Fruit fly (Drosophila melanogaster): ENCODE results near the gene path.

DNA sequence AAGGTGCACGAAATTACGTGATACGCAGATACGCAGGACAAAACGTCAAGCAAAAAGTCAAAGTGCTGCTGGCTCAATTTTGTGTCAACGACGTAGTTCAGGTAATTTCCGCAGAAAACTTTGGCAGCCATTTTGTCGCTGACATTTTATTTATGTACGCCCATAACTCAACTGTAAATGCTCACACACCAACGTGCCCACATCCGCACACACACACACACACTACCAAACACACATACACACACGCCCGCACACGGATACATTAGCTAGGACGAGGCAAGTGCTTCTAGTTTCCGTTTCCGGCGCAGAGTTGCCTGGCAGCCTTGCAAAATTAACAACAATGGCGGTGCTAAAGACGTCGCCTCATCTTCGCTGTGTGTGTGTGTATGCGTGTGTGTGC is 20.3 kb upstream of the path start, which contains the start of gene CG33700:
- TF ChIP-seq Crg-1 (GFP tag; optimal IDR thresholded peaks at IDR 0.05) (no peak), Hr96 (GFP tag; optimal IDR thresholded peaks at IDR 0.05) (no peak), CG14711 (tag; optimal IDR thresholded peaks at IDR 0.05) (no peak), pad (GFP tag; optimal IDR thresholded peaks at IDR 0.05) (no peak), bab1 (GFP tag; optimal IDR thresholded peaks at IDR 0.05) (no peak), cnc (optimal IDR thresholded peaks at IDR 0.05) (no peak), CG5204 (GFP tag; optimal IDR thresholded peaks at IDR 0.05) (no peak), Clk (GFP tag; optimal IDR thresholded peaks at IDR 0.05) (no peak)
